Worm (Caenorhabditis elegans) whole organism, young adult: ENCODE data around the gene rap-1.

ENCODE experiments used
- B0019.2 ChIP-seq: fragments of 200-800 bp; sonication (Bioruptor generic); conservative IDR thresholded peaks from 2 replicates; pipeline ENCODE4 v1.3.6; 2022; ENCODE audit warnings: missing genetic modification reagents, missing genetic modification characterization, missing compliant biosample characterization
- Y79H2A.3 ChIP-seq: fragments of 200-800 bp; sonication (Bioruptor generic); conservative IDR thresholded peaks from 2 replicates; pipeline ENCODE4 v1.3.6; 2022; ENCODE audit warnings: missing genetic modification reagents, missing genetic modification characterization, missing compliant biosample characterization
- ama-1 ChIP-seq, 3 experiments: fragments of 150-350 bp in 1 of 3; sonication (generic microtip) in 2 of 3; optimal IDR thresholded peaks; 2 replicates each; lab custom pipeline; 2014 to 2018; ENCODE audit warnings: missing biosample characterization in 2 of 3, missing genetic modification characterization in 2 of 3, missing genetic modification reagents in 2 of 3
- lin-54 ChIP-seq: fragments of 200-800 bp; sonication (Bioruptor generic); optimal IDR thresholded peaks from 2 replicates; lab custom pipeline; 2018; ENCODE audit warnings: mild to moderate bottlenecking, missing genetic modification characterization, missing compliant biosample characterization
- lsl-1 ChIP-seq: fragments of 200-800 bp; sonication (Bioruptor generic); optimal IDR thresholded peaks from 2 replicates; lab custom pipeline; 2018; ENCODE audit warnings: mild to moderate bottlenecking, missing genetic modification characterization, moderate library complexity, missing compliant biosample characterization
- nhr-120 ChIP-seq: fragments of 200-800 bp; sonication (Bioruptor generic); IDR thresholded peaks from 2 replicates; pipeline ENCODE4 v1.3.6; 2022; ENCODE audit warnings: missing genetic modification characterization, missing compliant biosample characterization

ce11 chrIV:8933575-8933974 is 14.9 kb upstream of the rap-1 start, which contains the start of gene D1046.4:
- TF ChIP-seq Y79H2A.3 (GFP tag; lab: Robert Waterston, UW) (no peak), lsl-1 (no peak), ama-1 (optimal IDR thresholded peaks at IDR 0.05; lab: Kevin White, UChicago) (no peak), ama-1 (GFP tag; optimal IDR thresholded peaks at IDR 0.05; lab: Kevin White, UChicago) (no peak), B0019.2 (GFP tag; lab: Robert Waterston, UW) (no peak), nhr-120 (no peak), lin-54 (GFP tag; lab: Kevin White, UChicago) (no peak)
